Worm (Caenorhabditis elegans) whole organism, L1 larva: Measurements from ENCODE around the gene nhr-181.
A peak's percentile ranks its signal among the peaks of the same experiment; 100 is the strongest.

ENCODE experiments used
- C04F5.9 ChIP-seq: sonication (generic microtip); optimal IDR thresholded peaks from 2 replicates; lab custom pipeline; 2016; ENCODE audit warnings: missing genetic modification characterization, missing compliant biosample characterization
- C16A3.4 ChIP-seq: fragments of 150-350 bp; optimal IDR thresholded peaks from 2 replicates; lab custom pipeline; 2014; ENCODE audit warnings: missing biosample characterization, missing genetic modification characterization
- C34B4.2 ChIP-seq: sonication (generic microtip); optimal IDR thresholded peaks from 2 replicates; lab custom pipeline; 2017; ENCODE audit warnings: mild to moderate bottlenecking, missing genetic modification characterization, missing compliant biosample characterization
- Y116A8C.19 ChIP-seq: sonication (generic microtip); optimal IDR thresholded peaks from 2 replicates; lab custom pipeline; 2016; ENCODE audit warnings: missing compliant biosample characterization, missing genetic modification characterization, borderline replicate concordance
- aly-2 ChIP-seq: fragments of 150-350 bp; optimal IDR thresholded peaks from 2 replicates; lab custom pipeline; 2014; ENCODE audit warnings: missing biosample characterization, missing genetic modification characterization
- blmp-1 ChIP-seq: fragments of 150-350 bp; optimal IDR thresholded peaks from 2 replicates; lab custom pipeline; 2014; ENCODE audit warnings: missing biosample characterization, missing genetic modification characterization
- ceh-63 ChIP-seq: fragments of 200-800 bp; sonication (Bioruptor generic); optimal IDR thresholded peaks from 2 replicates; lab custom pipeline; 2018; ENCODE audit warnings: mild to moderate bottlenecking, missing genetic modification characterization, missing compliant biosample characterization
- ceh-8 ChIP-seq: fragments of 200-800 bp; sonication (Bioruptor generic); optimal IDR thresholded peaks from 2 replicates; lab custom pipeline; 2018; ENCODE audit warnings: mild to moderate bottlenecking, missing genetic modification characterization, moderate library complexity, missing compliant biosample characterization
- ceh-82 ChIP-seq, 3 experiments: fragments of 150-350 bp in 1 of 3; sonication (generic microtip) in 2 of 3; optimal IDR thresholded peaks; 2 replicates each; lab custom pipeline; 2014 to 2017; ENCODE audit warnings: missing biosample characterization in 3 of 3, missing genetic modification characterization in 3 of 3
- ces-1 ChIP-seq: fragments of 150-350 bp; optimal IDR thresholded peaks from 2 replicates; lab custom pipeline; 2014; ENCODE audit warnings: missing biosample characterization, missing genetic modification reagents, missing genetic modification characterization
- efl-3 ChIP-seq: fragments of 200-800 bp; sonication (Bioruptor generic); optimal IDR thresholded peaks from 2 replicates; lab custom pipeline; 2018; ENCODE audit warnings: mild to moderate bottlenecking, missing genetic modification characterization, missing compliant biosample characterization
- elt-2 ChIP-seq: sonication (generic microtip); optimal IDR thresholded peaks from 2 replicates; lab custom pipeline; 2016; ENCODE audit warnings: missing genetic modification characterization, mild to moderate bottlenecking, inconsistent platforms, missing compliant biosample characterization, missing genetic modification reagents
- ets-5 ChIP-seq: fragments of 200-800 bp; sonication (Bioruptor generic); IDR thresholded peaks from 2 replicates; pipeline ENCODE4 v1.3.6; 2022; ENCODE audit warnings: missing genetic modification characterization, missing compliant biosample characterization
- fkh-10 ChIP-seq: sonication (generic microtip); optimal IDR thresholded peaks from 2 replicates; lab custom pipeline; 2017; ENCODE audit warnings: missing biosample characterization, missing genetic modification reagents, missing genetic modification characterization
- fkh-4 ChIP-seq: sonication (generic microtip); optimal IDR thresholded peaks from 2 replicates; lab custom pipeline; 2016; ENCODE audit warnings: missing compliant biosample characterization, missing genetic modification characterization, borderline replicate concordance
- fkh-8 ChIP-seq: sonication (generic microtip); optimal IDR thresholded peaks from 2 replicates; lab custom pipeline; 2016; ENCODE audit warnings: mild to moderate bottlenecking, missing genetic modification characterization, missing compliant biosample characterization
- fos-1 ChIP-seq: fragments of 150-350 bp; optimal IDR thresholded peaks from 2 replicates; lab custom pipeline; 2014; ENCODE audit warnings: missing biosample characterization, missing genetic modification characterization
- grh-1 ChIP-seq: fragments of 200-800 bp; sonication (Bioruptor generic); IDR thresholded peaks from 2 replicates; pipeline ENCODE4 v1.3.6; 2022; ENCODE audit warnings: missing genetic modification reagents, missing genetic modification characterization, missing compliant biosample characterization
- hlh-4 ChIP-seq: sonication (generic microtip); optimal IDR thresholded peaks from 2 replicates; lab custom pipeline; 2016; ENCODE audit warnings: mild to moderate bottlenecking, missing genetic modification characterization, missing compliant biosample characterization
- hpl-2 ChIP-seq: fragments of 150-350 bp; optimal IDR thresholded peaks from 2 replicates; lab custom pipeline; 2014; ENCODE audit warnings: missing biosample characterization, missing genetic modification reagents, missing genetic modification characterization
- irx-1 ChIP-seq: sonication (generic microtip); optimal IDR thresholded peaks from 2 replicates; lab custom pipeline; 2016; ENCODE audit warnings: missing genetic modification characterization, missing compliant biosample characterization
- isw-1 ChIP-seq: fragments of 200-800 bp; sonication (Bioruptor generic); IDR thresholded peaks from 2 replicates; pipeline ENCODE4 v1.3.6; 2022; ENCODE audit warnings: missing genetic modification characterization, missing compliant biosample characterization
- jun-1 ChIP-seq: fragments of 150-350 bp; optimal IDR thresholded peaks from 2 replicates; lab custom pipeline; 2014; ENCODE audit warnings: missing biosample characterization, missing genetic modification reagents, missing genetic modification characterization
- lin-14 ChIP-seq: fragments of 200-800 bp; sonication (Bioruptor generic); optimal IDR thresholded peaks from 2 replicates; lab custom pipeline; 2018; ENCODE audit warnings: mild to moderate bottlenecking, missing genetic modification characterization, moderate library complexity, missing compliant biosample characterization
- lin-15B ChIP-seq: fragments of 150-350 bp; sonication (generic microtip); optimal IDR thresholded peaks from 3 replicates; lab custom pipeline; 2014; ENCODE audit warnings: missing biosample characterization, missing genetic modification characterization
- lin-35 ChIP-seq, 2 experiments: fragments of 150-350 bp; optimal IDR thresholded peaks; 2 replicates each; lab custom pipeline; 2014; ENCODE audit warnings: missing biosample characterization in 2 of 2, missing genetic modification characterization in 2 of 2, missing genetic modification reagents in 2 of 2
- lin-39 ChIP-seq: fragments of 150-350 bp; optimal IDR thresholded peaks from 2 replicates; lab custom pipeline; 2014; ENCODE audit warnings: missing biosample characterization, missing genetic modification reagents, missing genetic modification characterization
- lir-3 ChIP-seq: sonication (generic microtip); optimal IDR thresholded peaks from 2 replicates; lab custom pipeline; 2016; ENCODE audit warnings: mild to moderate bottlenecking, missing genetic modification characterization, moderate library complexity, missing compliant biosample characterization; ENCODE audit not compliant: poor library complexity
- mab-9 ChIP-seq: fragments of 200-800 bp; sonication (Bioruptor generic); IDR thresholded peaks from 2 replicates; pipeline ENCODE4 v1.3.6; 2022; ENCODE audit warnings: missing genetic modification reagents, missing genetic modification characterization, missing compliant biosample characterization
- mef-2 ChIP-seq: fragments of 150-350 bp; optimal IDR thresholded peaks from 2 replicates; lab custom pipeline; 2014; ENCODE audit warnings: missing biosample characterization, missing genetic modification characterization
- nhr-12 ChIP-seq: sonication (generic microtip); optimal IDR thresholded peaks from 2 replicates; lab custom pipeline; 2017; ENCODE audit warnings: missing biosample characterization, missing genetic modification characterization
- nhr-20 ChIP-seq: sonication (generic microtip); optimal IDR thresholded peaks from 2 replicates; lab custom pipeline; 2016; ENCODE audit warnings: mild to moderate bottlenecking, missing genetic modification characterization, missing compliant biosample characterization
- nhr-28 ChIP-seq: fragments of 150-350 bp; optimal IDR thresholded peaks from 2 replicates; lab custom pipeline; 2014; ENCODE audit warnings: missing biosample characterization, missing genetic modification characterization
- nhr-71 ChIP-seq: sonication (generic microtip); optimal IDR thresholded peaks from 2 replicates; lab custom pipeline; 2016; ENCODE audit warnings: mild to moderate bottlenecking, missing genetic modification characterization, moderate library complexity, missing compliant biosample characterization
- nhr-76 ChIP-seq: sonication (generic microtip); optimal IDR thresholded peaks from 2 replicates; lab custom pipeline; 2017; ENCODE audit warnings: missing biosample characterization, missing genetic modification characterization
- nhr-77 ChIP-seq: fragments of 150-350 bp; optimal IDR thresholded peaks from 2 replicates; lab custom pipeline; 2014; ENCODE audit warnings: missing biosample characterization, missing genetic modification characterization
- nhr-84 ChIP-seq: sonication (generic microtip); optimal IDR thresholded peaks from 2 replicates; lab custom pipeline; 2017; ENCODE audit warnings: missing biosample characterization, missing genetic modification characterization
- pag-3 ChIP-seq: sonication (generic microtip); optimal IDR thresholded peaks from 2 replicates; lab custom pipeline; 2017; ENCODE audit warnings: missing genetic modification characterization, mild to moderate bottlenecking, missing compliant biosample characterization, antibody characterized with exemption, borderline replicate concordance; ENCODE audit not compliant: insufficient read depth
- pax-3 ChIP-seq: fragments of 200-800 bp; sonication (Bioruptor generic); optimal IDR thresholded peaks from 2 replicates; lab custom pipeline; 2018; ENCODE audit warnings: mild to moderate bottlenecking, missing genetic modification characterization, moderate library complexity, missing compliant biosample characterization
- pqm-1 ChIP-seq: sonication (generic microtip); optimal IDR thresholded peaks from 3 replicates; lab custom pipeline; 2017; ENCODE audit warnings: missing biosample characterization, missing genetic modification characterization
- skn-1 ChIP-seq: fragments of 150-350 bp; optimal IDR thresholded peaks from 2 replicates; lab custom pipeline; 2014; ENCODE audit warnings: missing biosample characterization, missing genetic modification characterization
- snpc-4 ChIP-seq: fragments of 150-350 bp; optimal IDR thresholded peaks from 2 replicates; lab custom pipeline; 2014; ENCODE audit warnings: missing biosample characterization, missing genetic modification characterization
- sox-4 ChIP-seq: sonication (generic microtip); optimal IDR thresholded peaks from 2 replicates; lab custom pipeline; 2016; ENCODE audit warnings: missing genetic modification characterization, missing compliant biosample characterization
- sptf-1 ChIP-seq: fragments of 150-350 bp; optimal IDR thresholded peaks from 2 replicates; lab custom pipeline; 2014; ENCODE audit warnings: missing biosample characterization, missing genetic modification characterization
- sup-37 ChIP-seq: fragments of 200-800 bp; sonication (Bioruptor generic); optimal IDR thresholded peaks from 2 replicates; lab custom pipeline; 2018; ENCODE audit warnings: mild to moderate bottlenecking, missing genetic modification characterization, missing compliant biosample characterization
- tbx-2 ChIP-seq: sonication (generic microtip); optimal IDR thresholded peaks from 2 replicates; lab custom pipeline; 2016; ENCODE audit warnings: missing genetic modification characterization, missing compliant biosample characterization
- tlp-1 ChIP-seq: fragments of 150-350 bp; optimal IDR thresholded peaks from 2 replicates; lab custom pipeline; 2014; ENCODE audit warnings: missing biosample characterization, missing genetic modification characterization
- unc-130 ChIP-seq: fragments of 150-350 bp; optimal IDR thresholded peaks from 2 replicates; lab custom pipeline; 2017; ENCODE audit warnings: missing biosample characterization, missing genetic modification characterization, inconsistent platforms
- unc-30 ChIP-seq: sonication (generic microtip); optimal IDR thresholded peaks from 2 replicates; lab custom pipeline; 2017; ENCODE audit warnings: missing biosample characterization, missing genetic modification characterization
- unc-98 ChIP-seq: fragments of 200-800 bp; sonication (Bioruptor generic); IDR thresholded peaks from 2 replicates; pipeline ENCODE4 v1.3.6; 2022; ENCODE audit warnings: missing genetic modification characterization, missing compliant biosample characterization
- vab-15 ChIP-seq: sonication (generic microtip); optimal IDR thresholded peaks from 2 replicates; lab custom pipeline; 2017; ENCODE audit warnings: missing genotype, mild to moderate bottlenecking, missing genetic modification characterization, missing compliant biosample characterization
- xbp-1 ChIP-seq: sonication (generic microtip); optimal IDR thresholded peaks from 2 replicates; lab custom pipeline; 2016; ENCODE audit warnings: missing genetic modification characterization, missing compliant biosample characterization
- ztf-11 ChIP-seq, 2 experiments: sonication (generic microtip); optimal IDR thresholded peaks; 2 replicates each; lab custom pipeline; 2016 to 2017; ENCODE audit warnings: missing genetic modification characterization in 2 of 2, missing biosample characterization in 1 of 2, missing compliant biosample characterization in 1 of 2

nhr-181 gene

DNA sequence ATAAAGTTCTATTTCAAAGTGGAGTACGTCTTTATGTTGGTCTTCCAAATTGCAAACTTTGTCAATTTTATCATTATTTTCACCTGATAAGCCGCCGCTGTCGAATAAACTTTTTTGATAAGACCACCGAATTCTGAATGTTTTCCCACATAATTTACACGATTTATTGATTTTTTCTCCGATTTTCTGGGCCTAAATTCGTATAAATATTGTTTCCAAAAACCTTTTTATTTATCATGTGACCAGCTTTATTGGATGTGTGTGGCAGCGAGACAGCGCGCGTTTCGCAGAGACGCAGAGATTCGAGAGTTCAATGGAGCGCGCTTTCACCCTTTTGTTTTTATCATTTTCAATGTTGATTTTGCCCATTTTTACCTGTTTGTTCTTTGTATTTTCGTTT, 48.2 kb downstream of the nhr-181 start:
- no peak for TF ChIP-seq efl-3 (GFP tag; lab: Kevin White, UChicago)
- TF ChIP-seq isw-1 (GFP tag; lab: Robert Waterston, UW) = peak; percentile 83
- peak; percentile 86 for TF ChIP-seq ceh-8 (GFP tag; lab: Kevin White, UChicago)
- peak; percentile 59 for TF ChIP-seq fos-1
- peak; percentile 44 for TF ChIP-seq nhr-77
- TF ChIP-seq pag-3 (tag; lab: Kevin White, UChicago) = peak; percentile 92
- peak; percentile 71 for TF ChIP-seq vab-15 (tag; lab: Kevin White, UChicago)
- TF ChIP-seq C04F5.9 (tag; lab: Kevin White, UChicago) = no peak
- TF ChIP-seq tlp-1 (tag; lab: Kevin White, UChicago) = no peak
- TF ChIP-seq ceh-82 (tag; optimal IDR thresholded peaks at IDR 0.05; lab: Kevin White, UChicago) = peak; percentile 26 to 86 (median 73)
- TF ChIP-seq unc-98 (GFP tag; lab: Robert Waterston, UW) = no peak
- peak; percentile 70 for TF ChIP-seq unc-130
- peak; percentile 26 for TF ChIP-seq jun-1 (tag; lab: Kevin White, UChicago)
- TF ChIP-seq lin-15B = peak; percentile 23
- TF ChIP-seq lin-14 = peak; percentile 97
- no peak for TF ChIP-seq nhr-84 (tag; lab: Kevin White, UChicago)
- peak; percentile 96 for TF ChIP-seq nhr-20 (tag; lab: Kevin White, UChicago)
- peak; percentile 89 for TF ChIP-seq xbp-1 (tag; lab: Kevin White, UChicago)
- TF ChIP-seq aly-2 = no peak
- TF ChIP-seq fkh-4 (tag; lab: Kevin White, UChicago) = peak; percentile 63
- TF ChIP-seq C16A3.4 (tag; lab: Kevin White, UChicago) = peak; percentile 32
- TF ChIP-seq unc-30 (tag; lab: Kevin White, UChicago) = no peak
- TF ChIP-seq irx-1 (tag; lab: Kevin White, UChicago) = peak; percentile 86
- no peak for TF ChIP-seq lir-3
- TF ChIP-seq C34B4.2 = no peak
- TF ChIP-seq grh-1 = peak; percentile 68
- TF ChIP-seq sox-4 (tag; lab: Kevin White, UChicago) = peak; percentile 14
- peak; percentile 22 for TF ChIP-seq fkh-10 (GFP tag; lab: Kevin White, UChicago)
- TF ChIP-seq ets-5 (GFP tag; lab: Robert Waterston, UW) = no peak
- TF ChIP-seq hpl-2 (GFP tag; lab: Kevin White, UChicago) = no peak
- peak; percentile 86 for TF ChIP-seq fkh-8 (tag; lab: Kevin White, UChicago)
- TF ChIP-seq blmp-1 (tag; lab: Kevin White, UChicago) = peak; percentile 70
- TF ChIP-seq mab-9 (GFP tag; lab: Robert Waterston, UW) = peak; percentile 71
- no peak for TF ChIP-seq nhr-12 (tag; lab: Kevin White, UChicago)
- no peak for TF ChIP-seq ces-1 (GFP tag; lab: Kevin White, UChicago)
- TF ChIP-seq Y116A8C.19 = no peak
- TF ChIP-seq lin-39 (tag; lab: Kevin White, UChicago) = peak; percentile 72
- TF ChIP-seq snpc-4 (tag; lab: Kevin White, UChicago) = peak; percentile 85
- peak; percentile 92 for TF ChIP-seq tbx-2 (tag; lab: Kevin White, UChicago)
- TF ChIP-seq skn-1 (tag; lab: Kevin White, UChicago) = peak; percentile 89
- no peak for TF ChIP-seq hlh-4 (tag; lab: Kevin White, UChicago)
- TF ChIP-seq mef-2 (tag; lab: Kevin White, UChicago) = peak; percentile 61
- no peak for TF ChIP-seq sptf-1 (tag; lab: Kevin White, UChicago)
- TF ChIP-seq ztf-11 (tag; optimal IDR thresholded peaks at IDR 0.05; lab: Kevin White, UChicago) = peak in 1 of 2 experiments; percentile 31
- TF ChIP-seq ceh-63 (GFP tag; lab: Kevin White, UChicago) = no peak
- TF ChIP-seq sup-37 (GFP tag; lab: Kevin White, UChicago) = peak; percentile 76
- peak; percentile 96 for TF ChIP-seq nhr-71 (tag; lab: Kevin White, UChicago)
- no peak for TF ChIP-seq nhr-76 (tag; lab: Kevin White, UChicago)
- peak; percentile 69 for TF ChIP-seq elt-2
- peak; percentile 74 for TF ChIP-seq pax-3
- TF ChIP-seq pqm-1 = peak; percentile 82
- TF ChIP-seq nhr-28 (tag; lab: Kevin White, UChicago) = no peak
- TF ChIP-seq lin-35 (GFP tag; optimal IDR thresholded peaks at IDR 0.05; lab: Kevin White, UChicago) = peak; percentile 81 to 86
